Worm (Caenorhabditis elegans) whole organism, late embryonic: ENCODE measurements around the gene osm-7.

Experiments used
- ceh-14 ChIP-seq: sonication (generic microtip); optimal IDR thresholded peaks from 2 replicates; lab custom pipeline; 2016; ENCODE audit warnings: missing genotype, missing genetic modification characterization, missing compliant biosample characterization
- ceh-30 ChIP-seq: fragments of 150-350 bp; optimal IDR thresholded peaks from 2 replicates; lab custom pipeline; 2014; ENCODE audit warnings: missing biosample characterization, missing genetic modification characterization
- fkh-10 ChIP-seq: fragments of 150-350 bp; optimal IDR thresholded peaks from 2 replicates; lab custom pipeline; 2014; ENCODE audit warnings: missing biosample characterization, missing genetic modification reagents, missing genetic modification characterization
- hlh-8 ChIP-seq: sonication (generic microtip); optimal IDR thresholded peaks from 2 replicates; lab custom pipeline; 2016; ENCODE audit warnings: missing genotype, missing genetic modification characterization, missing compliant biosample characterization
- nhr-232 ChIP-seq: sonication (generic microtip); optimal IDR thresholded peaks from 2 replicates; lab custom pipeline; 2016; ENCODE audit warnings: missing genetic modification characterization, missing compliant biosample characterization
- odd-2 ChIP-seq: sonication (generic microtip); optimal IDR thresholded peaks from 2 replicates; lab custom pipeline; 2017; ENCODE audit warnings: antibody characterized with exemption, mild to moderate bottlenecking, missing genetic modification characterization, missing compliant biosample characterization
- pax-1 ChIP-seq: fragments of 150-350 bp; optimal IDR thresholded peaks from 2 replicates; lab custom pipeline; 2014; ENCODE audit warnings: missing biosample characterization, missing genetic modification characterization
- pha-2 ChIP-seq: sonication (generic microtip); optimal IDR thresholded peaks from 2 replicates; lab custom pipeline; 2017; ENCODE audit warnings: mild to moderate bottlenecking, missing genetic modification characterization, missing compliant biosample characterization
- pqm-1 ChIP-seq: sonication (generic microtip); optimal IDR thresholded peaks from 2 replicates; lab custom pipeline; 2016; ENCODE audit warnings: missing genetic modification characterization, missing compliant biosample characterization
- sox-2 ChIP-seq: fragments of 200-800 bp; sonication (Bioruptor generic); IDR thresholded peaks from 2 replicates; pipeline ENCODE4 v1.3.6; 2022; ENCODE audit warnings: missing genetic modification reagents, missing genetic modification characterization, missing compliant biosample characterization
- ttx-3 ChIP-seq: sonication (generic microtip); optimal IDR thresholded peaks from 2 replicates; lab custom pipeline; 2016; ENCODE audit warnings: missing genetic modification reagents, missing genetic modification characterization, missing compliant biosample characterization
- unc-55 ChIP-seq: sonication (generic microtip); optimal IDR thresholded peaks from 2 replicates; lab custom pipeline; 2017; ENCODE audit warnings: missing biosample characterization, missing genetic modification reagents, missing genetic modification characterization

- no peak for TF ChIP-seq nhr-232 (tag; lab: Kevin White, UChicago)
- no peak for TF ChIP-seq sox-2
- no peak for TF ChIP-seq pqm-1 (tag; lab: Kevin White, UChicago)
- no peak for TF ChIP-seq fkh-10 (GFP tag; lab: Kevin White, UChicago)
- TF ChIP-seq pha-2 (tag; lab: Kevin White, UChicago) = no peak
- TF ChIP-seq ceh-30 = no peak
- no peak for TF ChIP-seq unc-55 (GFP tag; lab: Kevin White, UChicago)
- no peak for TF ChIP-seq hlh-8 (tag; lab: Kevin White, UChicago)
- no peak for TF ChIP-seq ttx-3 (tag; lab: Kevin White, UChicago)
- no peak for TF ChIP-seq pax-1 (tag; lab: Kevin White, UChicago)
- TF ChIP-seq ceh-14 (tag; lab: Kevin White, UChicago) = no peak
- no peak for TF ChIP-seq odd-2 (tag; lab: Kevin White, UChicago)
Observed at ce11 chrIII:13561233-13561632, 14.7 kb upstream of the osm-7 start.
